Worm (Caenorhabditis elegans): ENCODE results near the gene Y45F10D.2.

DNA sequence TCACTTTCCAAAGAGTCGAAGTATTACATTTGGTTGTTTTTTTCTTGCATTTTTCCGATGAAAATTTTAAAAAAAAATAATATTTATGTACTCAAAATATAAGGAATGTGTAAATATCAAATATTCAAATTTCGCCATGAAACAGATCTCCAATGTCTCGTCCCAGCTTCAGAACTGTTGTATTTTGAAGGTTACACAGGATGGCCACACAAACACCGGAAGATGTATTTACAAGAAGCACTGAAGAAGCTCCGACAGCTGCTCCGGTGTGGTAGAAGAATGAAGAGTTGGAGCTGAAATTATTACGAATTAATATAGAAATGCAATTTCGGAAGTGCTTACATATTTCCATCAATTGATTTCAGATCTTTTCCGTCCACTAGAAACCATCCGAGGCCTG is 7.8 kb upstream of the Y45F10D.2 start:
- TF ChIP-seq F13C5.2 (tag; optimal IDR thresholded peaks at IDR 0.05) (no peak), ama-1 (optimal IDR thresholded peaks at IDR 0.05) (no peak)
